Fruit fly (Drosophila melanogaster) whole organism, embryonic: ENCODE results near the gene Cap-D3.

ENCODE experiments used
- Antp ChIP-seq: fragments of 200-800 bp; sonication (Bioruptor generic); optimal IDR thresholded peaks from 3 replicates; lab custom pipeline; 2016; ENCODE audit warnings: missing biosample characterization, missing genetic modification characterization
- Atf-2 ChIP-seq: fragments of 200-800 bp; sonication (Bioruptor generic); optimal IDR thresholded peaks from 2 replicates; lab custom pipeline; 2016; ENCODE audit warnings: missing biosample characterization, missing genetic modification characterization
- B-H1 ChIP-seq: fragments of 200-800 bp; sonication (Bioruptor generic); IDR thresholded peaks from 3 replicates; pipeline ENCODE4 v1.3.6; 2022; ENCODE audit warnings: missing biosample characterization, missing genetic modification characterization
- CG10959 ChIP-seq: fragments of 200-800 bp; sonication (Bioruptor generic); IDR thresholded peaks from 2 replicates; pipeline ENCODE4 v1.3.6; 2022; ENCODE audit warnings: missing biosample characterization, missing genetic modification characterization
- CG11695 ChIP-seq: fragments of 200-800 bp; sonication (Bioruptor generic); IDR thresholded peaks from 3 replicates; pipeline ENCODE4 v1.3.6; 2022; ENCODE audit warnings: missing biosample characterization, missing genetic modification characterization
- CG12071 ChIP-seq: fragments of 200-800 bp; sonication (Bioruptor generic); optimal IDR thresholded peaks from 3 replicates; lab custom pipeline; 2018; ENCODE audit warnings: missing biosample characterization, mild to moderate bottlenecking, missing genetic modification characterization
- CG12219 ChIP-seq: fragments of 200-800 bp; sonication (Bioruptor generic); optimal IDR thresholded peaks from 3 replicates; lab custom pipeline; 2018; ENCODE audit warnings: missing biosample characterization, mild to moderate bottlenecking, missing genetic modification characterization
- CG13287 ChIP-seq: fragments of 200-800 bp; sonication (Bioruptor generic); IDR thresholded peaks from 2 replicates; pipeline ENCODE4 v1.3.6; 2022; ENCODE audit warnings: missing biosample characterization, missing genetic modification characterization; ENCODE audit not compliant: partially characterized antibody
- CG13424 ChIP-seq: fragments of 200-800 bp; sonication (Bioruptor generic); optimal IDR thresholded peaks from 2 replicates; lab custom pipeline; 2019; ENCODE audit warnings: missing biosample characterization, mild to moderate bottlenecking, missing genetic modification characterization, moderate library complexity
- CG15479 ChIP-seq: fragments of 200-800 bp; sonication (Bioruptor generic); optimal IDR thresholded peaks from 3 replicates; lab custom pipeline; 2019; ENCODE audit warnings: missing biosample characterization, mild to moderate bottlenecking, missing genetic modification characterization, moderate library complexity
- CG18599 ChIP-seq: fragments of 200-800 bp; sonication (Bioruptor generic); optimal IDR thresholded peaks from 3 replicates; lab custom pipeline; 2017; ENCODE audit warnings: missing biosample characterization, missing genetic modification characterization, mild to moderate bottlenecking, moderate library complexity, missing genetic modification reagents
- CG31365 ChIP-seq: fragments of 200-800 bp; sonication (Bioruptor generic); optimal IDR thresholded peaks from 2 replicates; lab custom pipeline; 2018; ENCODE audit warnings: missing biosample characterization, mild to moderate bottlenecking, missing genetic modification characterization
- CG32532 ChIP-seq: fragments of 200-800 bp; sonication (Bioruptor generic); IDR thresholded peaks from 2 replicates; pipeline ENCODE4 v1.3.6; 2022; ENCODE audit warnings: missing biosample characterization, missing genetic modification characterization
- CG32772 ChIP-seq: fragments of 200-800 bp; sonication (Bioruptor generic); IDR thresholded peaks from 2 replicates; pipeline ENCODE4 v1.3.6; 2022; ENCODE audit warnings: missing biosample characterization, missing genetic modification characterization
- CG43689 ChIP-seq: fragments of 200-800 bp; sonication (Bioruptor generic); IDR thresholded peaks from 2 replicates; pipeline ENCODE4 v1.3.6; 2022; ENCODE audit warnings: missing biosample characterization, missing genetic modification characterization
- CG6654 ChIP-seq: fragments of 200-800 bp; sonication (Bioruptor generic); optimal IDR thresholded peaks from 2 replicates; lab custom pipeline; 2017; ENCODE audit warnings: missing biosample characterization, mild to moderate bottlenecking, missing genetic modification characterization
- CG6791 ChIP-seq: fragments of 200-800 bp; sonication (Bioruptor generic); IDR thresholded peaks from 3 replicates; pipeline ENCODE4 v1.3.6; 2022; ENCODE audit warnings: missing biosample characterization, missing genetic modification characterization; ENCODE audit not compliant: partially characterized antibody
- CG7556 ChIP-seq: fragments of 200-800 bp; sonication (Bioruptor generic); optimal IDR thresholded peaks from 2 replicates; lab custom pipeline; 2017; ENCODE audit warnings: missing biosample characterization, mild to moderate bottlenecking, missing genetic modification characterization
- CG8944 ChIP-seq: fragments of 200-800 bp; sonication (Bioruptor generic); optimal IDR thresholded peaks from 3 replicates; lab custom pipeline; 2016; ENCODE audit warnings: missing biosample characterization, missing genetic modification characterization
- Camta ChIP-seq: fragments of 200-800 bp; sonication (Bioruptor generic); optimal IDR thresholded peaks from 2 replicates; lab custom pipeline; 2016; ENCODE audit warnings: missing biosample characterization, missing genetic modification characterization
- Dek ChIP-seq: fragments of 200-800 bp; sonication (Bioruptor generic); optimal IDR thresholded peaks from 3 replicates; lab custom pipeline; 2019; ENCODE audit warnings: missing biosample characterization, mild to moderate bottlenecking, missing genetic modification characterization, moderate library complexity
- Doc2 ChIP-seq: fragments of 200-800 bp; sonication (Bioruptor generic); IDR thresholded peaks from 2 replicates; pipeline ENCODE4 v1.3.6; 2022; ENCODE audit warnings: missing biosample characterization, missing genetic modification characterization
- Doc3 ChIP-seq: fragments of 200-800 bp; sonication (Bioruptor generic); IDR thresholded peaks from 3 replicates; pipeline ENCODE4 v1.3.6; 2022; ENCODE audit warnings: missing biosample characterization, missing genetic modification characterization; ENCODE audit not compliant: partially characterized antibody
- E2f2 ChIP-seq: fragments of 200-800 bp; sonication (Bioruptor generic); IDR thresholded peaks from 2 replicates; pipeline ENCODE4 v1.3.6; 2022; ENCODE audit warnings: missing biosample characterization, missing genetic modification characterization
- Ets97D ChIP-seq: fragments of 200-800 bp; sonication (Bioruptor generic); optimal IDR thresholded peaks from 3 replicates; lab custom pipeline; 2016; ENCODE audit warnings: missing biosample characterization, missing genetic modification characterization
- Gsc ChIP-seq: fragments of 200-800 bp; sonication (Bioruptor generic); IDR thresholded peaks from 2 replicates; pipeline ENCODE4 v1.3.6; 2022; ENCODE audit warnings: missing biosample characterization, missing genetic modification characterization
- HLH3B ChIP-seq: fragments of 200-800 bp; sonication (Bioruptor generic); IDR thresholded peaks from 2 replicates; pipeline ENCODE4 v1.3.6; 2022; ENCODE audit warnings: missing biosample characterization, missing genetic modification characterization
- Hand ChIP-seq: fragments of 200-800 bp; sonication (Bioruptor generic); optimal IDR thresholded peaks from 2 replicates; lab custom pipeline; 2017; ENCODE audit warnings: mild to moderate bottlenecking, missing biosample characterization, missing genetic modification reagents, missing genetic modification characterization
- Myb ChIP-seq: fragments of 200-800 bp; sonication (Bioruptor generic); optimal IDR thresholded peaks from 2 replicates; lab custom pipeline; 2016; ENCODE audit warnings: missing biosample characterization, missing genetic modification characterization
- NFAT ChIP-seq: fragments of 200-800 bp; sonication (Bioruptor generic); IDR thresholded peaks from 2 replicates; pipeline ENCODE4 v1.3.6; 2022; ENCODE audit warnings: missing biosample characterization, missing genetic modification characterization
- NfI ChIP-seq: fragments of 200-800 bp; sonication (Bioruptor generic); optimal IDR thresholded peaks from 3 replicates; lab custom pipeline; 2018; ENCODE audit warnings: missing biosample characterization, mild to moderate bottlenecking, missing genetic modification characterization, moderate library complexity
- Ravus ChIP-seq: fragments of 200-800 bp; sonication (Bioruptor generic); IDR thresholded peaks from 2 replicates; pipeline ENCODE4 v1.3.6; 2022; ENCODE audit warnings: missing biosample characterization, missing genetic modification characterization
- YL-1 ChIP-seq: fragments of 200-800 bp; sonication (Bioruptor generic); optimal IDR thresholded peaks from 3 replicates; lab custom pipeline; 2017; ENCODE audit warnings: missing biosample characterization, mild to moderate bottlenecking, missing genetic modification characterization
- amos ChIP-seq: fragments of 200-800 bp; sonication (Bioruptor generic); IDR thresholded peaks from 2 replicates; pipeline ENCODE4 v1.3.6; 2022; ENCODE audit warnings: missing biosample characterization, missing genetic modification characterization; ENCODE audit not compliant: partially characterized antibody
- aop ChIP-seq: fragments of 200-800 bp; sonication (Bioruptor generic); IDR thresholded peaks from 2 replicates; pipeline ENCODE4 v1.3.6; 2022; ENCODE audit warnings: missing biosample characterization, missing genetic modification characterization
- cg ChIP-seq: fragments of 200-800 bp; sonication (Bioruptor generic); optimal IDR thresholded peaks from 3 replicates; lab custom pipeline; 2019; ENCODE audit warnings: missing biosample characterization, mild to moderate bottlenecking, missing genetic modification characterization, moderate library complexity
- dysf ChIP-seq: fragments of 200-800 bp; sonication (Bioruptor generic); IDR thresholded peaks from 3 replicates; pipeline ENCODE4 v1.3.6; 2022; ENCODE audit warnings: missing biosample characterization, missing genetic modification characterization
- hb ChIP-seq: fragments of 200-800 bp; sonication (Bioruptor generic); IDR thresholded peaks from 3 replicates; pipeline ENCODE4 v1.3.6; 2022; ENCODE audit warnings: missing biosample characterization, missing genetic modification characterization; ENCODE audit not compliant: partially characterized antibody
- kni ChIP-seq: fragments of 200-800 bp; sonication (Bioruptor generic); optimal IDR thresholded peaks from 3 replicates; lab custom pipeline; 2017; ENCODE audit warnings: mild to moderate bottlenecking, missing biosample characterization, missing genetic modification reagents, missing genetic modification characterization
- luna ChIP-seq: fragments of 200-800 bp; sonication (Bioruptor generic); optimal IDR thresholded peaks from 2 replicates; lab custom pipeline; 2016; ENCODE audit warnings: missing biosample characterization, missing genetic modification characterization
- mld ChIP-seq: fragments of 200-800 bp; sonication (Bioruptor generic); IDR thresholded peaks from 3 replicates; pipeline ENCODE4 v1.3.6; 2022; ENCODE audit warnings: missing biosample characterization, missing genetic modification characterization; ENCODE audit not compliant: partially characterized antibody
- oc ChIP-seq: fragments of 200-800 bp; sonication (Bioruptor generic); optimal IDR thresholded peaks from 2 replicates; lab custom pipeline; 2018; ENCODE audit warnings: missing biosample characterization, mild to moderate bottlenecking, missing genetic modification characterization, moderate library complexity
- ro ChIP-seq: fragments of 200-800 bp; sonication (Bioruptor generic); IDR thresholded peaks from 2 replicates; pipeline ENCODE4 v1.3.6; 2022; ENCODE audit warnings: missing biosample characterization, missing genetic modification characterization
- row ChIP-seq: fragments of 200-800 bp; sonication (Bioruptor generic); IDR thresholded peaks from 3 replicates; pipeline ENCODE4 v1.3.6; 2022; ENCODE audit warnings: missing biosample characterization, missing genetic modification characterization
- salm ChIP-seq: fragments of 200-800 bp; sonication (Bioruptor generic); optimal IDR thresholded peaks from 2 replicates; lab custom pipeline; 2018; ENCODE audit warnings: missing biosample characterization, mild to moderate bottlenecking, missing genetic modification characterization
- slou ChIP-seq: fragments of 200-800 bp; sonication (Bioruptor generic); optimal IDR thresholded peaks from 3 replicates; lab custom pipeline; 2016; ENCODE audit warnings: missing biosample characterization, missing genetic modification characterization
- sr ChIP-seq: fragments of 200-800 bp; sonication (Bioruptor generic); IDR thresholded peaks from 3 replicates; pipeline ENCODE4 v1.3.6; 2022; ENCODE audit warnings: missing biosample characterization, missing genetic modification characterization
- sug ChIP-seq: fragments of 200-800 bp; optimal IDR thresholded peaks from 2 replicates; lab custom pipeline; 2019; ENCODE audit warnings: missing biosample characterization, mild to moderate bottlenecking, missing genetic modification characterization, moderate library complexity
- tio ChIP-seq: fragments of 200-800 bp; sonication (Bioruptor generic); optimal IDR thresholded peaks from 2 replicates; lab custom pipeline; 2017; ENCODE audit warnings: missing biosample characterization, missing genetic modification characterization, inconsistent platforms
- zfh2 ChIP-seq: fragments of 200-800 bp; sonication (Bioruptor generic); optimal IDR thresholded peaks from 2 replicates; lab custom pipeline; 2016; ENCODE audit warnings: missing biosample characterization, missing genetic modification characterization

The Cap-D3 gene

dm6 chr2L:5523848-5524473, 1.7 kb upstream of the Cap-D3 start, which contains the start of the genes Vps52 and Elp4 (continued):
- TF ChIP-seq sug (peak; percentile 85), CG32772 (GFP tag; lab: Robert Waterston, UW) (peak; percentile 66), YL-1 (GFP tag; lab: Kevin White, UChicago) (peak; percentile 20), luna (GFP tag; lab: Kevin White, UChicago) (no peak), CG43689 (GFP tag; lab: Robert Waterston, UW) (no peak), tio (GFP tag; lab: Kevin White, UChicago) (no peak), Gsc (GFP tag; lab: Robert Waterston, UW) (no peak), HLH3B (peak; percentile 29; the same call in 1 of the 2 replicates), Ets97D (GFP tag; lab: Kevin White, UChicago) (peak; percentile 45), CG10959 (GFP tag; lab: Robert Waterston, UW) (no peak), Camta (GFP tag; lab: Kevin White, UChicago) (peak; percentile 51), CG18599 (no peak), Hand (GFP tag; lab: Kevin White, UChicago) (peak; percentile 29), Atf-2 (GFP tag; lab: Kevin White, UChicago) (peak; percentile 29), CG15479 (GFP tag; lab: Kevin White, UChicago) (no peak), hb (GFP tag; lab: Robert Waterston, UW) (peak; percentile 83), amos (GFP tag; lab: Robert Waterston, UW) (peak; percentile 76), kni (GFP tag; lab: Kevin White, UChicago) (no peak), sr (GFP tag; lab: Robert Waterston, UW) (no peak), CG7556 (GFP tag; lab: Kevin White, UChicago) (peak; percentile 81), CG12071 (no peak), Doc2 (no peak), E2f2 (GFP tag; lab: Robert Waterston, UW) (no peak), oc (tag; lab: Kevin White, UChicago) (peak; percentile 53), salm (tag; lab: Kevin White, UChicago) (no peak), CG11695 (GFP tag; lab: Robert Waterston, UW) (peak; percentile 68; the same call in 2 of the 3 replicates), ro (GFP tag; lab: Robert Waterston, UW) (no peak), cg (GFP tag; lab: Kevin White, UChicago) (no peak), CG32532 (GFP tag; lab: Robert Waterston, UW) (peak; percentile 80), Doc3 (GFP tag; lab: Robert Waterston, UW) (peak; percentile 61; the same call in 2 of the 3 replicates), B-H1 (GFP tag; lab: Robert Waterston, UW) (0 out of 3 replicates have a peak, but pooled peaks have one; percentile 46), zfh2 (GFP tag; lab: Kevin White, UChicago) (peak; percentile 64), dysf (GFP tag; lab: Robert Waterston, UW) (peak; percentile 78), CG13287 (peak; percentile 72), Ravus (GFP tag; lab: Robert Waterston, UW) (no peak; the same call in 1 of the 2 replicates), CG8944 (GFP tag; lab: Kevin White, UChicago) (peak; percentile 25), CG31365 (tag; lab: Kevin White, UChicago) (no peak), slou (GFP tag; lab: Kevin White, UChicago) (peak; percentile 79), aop (GFP tag; lab: Robert Waterston, UW) (no peak), CG6654 (peak; percentile 29), mld (0 out of 3 replicates have a peak, but pooled peaks have one; percentile 48), Myb (peak; percentile 12), Antp (GFP tag; lab: Kevin White, UChicago) (peak; percentile 7), CG6791 (GFP tag; lab: Robert Waterston, UW) (peak; percentile 80), CG13424 (tag; lab: Kevin White, UChicago) (peak; percentile 83), row (GFP tag; lab: Robert Waterston, UW) (peak; percentile 85), Dek (tag; lab: Kevin White, UChicago) (peak; percentile 83), CG12219 (peak; percentile 30), NFAT (peak; percentile 63), NfI (GFP tag; lab: Kevin White, UChicago) (peak; percentile 64)
